Fruit fly (Drosophila melanogaster) whole organism, embryonic: ENCODE results near the gene Drs.
A peak's percentile ranks its signal among the peaks of the same experiment; 100 is the strongest.

Experiments used
- CG17359 ChIP-seq: fragments of 200-800 bp; sonication (Bioruptor generic); optimal IDR thresholded peaks from 3 replicates; lab custom pipeline; 2018; ENCODE audit warnings: missing biosample characterization, mild to moderate bottlenecking, missing genetic modification characterization, moderate library complexity
- Xrp1 ChIP-seq: fragments of 200-800 bp; sonication (Bioruptor generic); IDR thresholded peaks from 2 replicates; pipeline ENCODE4 v1.3.6; 2022; ENCODE audit warnings: missing biosample characterization, missing genetic modification characterization
- ap ChIP-seq: fragments of 200-800 bp; sonication (Bioruptor generic); IDR thresholded peaks from 2 replicates; pipeline ENCODE4 v1.3.6; 2022; ENCODE audit warnings: missing biosample characterization, missing genetic modification characterization
- psq ChIP-seq: fragments of 200-800 bp; sonication (Bioruptor generic); optimal IDR thresholded peaks from 2 replicates; lab custom pipeline; 2017; ENCODE audit warnings: missing biosample characterization, missing genetic modification characterization
- seq ChIP-seq: fragments of 200-800 bp; sonication (Bioruptor generic); IDR thresholded peaks from 2 replicates; pipeline ENCODE4 v1.3.6; 2022; ENCODE audit warnings: missing biosample characterization, missing genetic modification characterization
- tup ChIP-seq: fragments of 200-800 bp; sonication (Bioruptor generic); optimal IDR thresholded peaks from 2 replicates; lab custom pipeline; 2016; ENCODE audit warnings: missing biosample characterization, mild to moderate bottlenecking, missing genetic modification characterization, moderate library complexity

- TF ChIP-seq CG17359, result no peak
- no peak for TF ChIP-seq ap
- no peak for TF ChIP-seq psq (GFP tag; lab: Kevin White, UChicago)
- no peak for TF ChIP-seq tup (GFP tag; lab: Kevin White, UChicago)
- TF ChIP-seq Xrp1, result peak; percentile 23; the same call in 1 of the 2 replicates
- no peak for TF ChIP-seq seq (GFP tag; lab: Robert Waterston, UW)
Observed at dm6 chr3L:3389666-3390059, 20.3 kb downstream of the Drs start.
